Worm (Caenorhabditis elegans) whole organism, late embryonic: ENCODE data around the gene srw-100.

Experiments
- C38D4.7 ChIP-seq: fragments of 200-800 bp; sonication (Bioruptor generic); optimal IDR thresholded peaks from 2 replicates; lab custom pipeline; 2018; ENCODE audit warnings: mild to moderate bottlenecking, missing genetic modification characterization, moderate library complexity, missing compliant biosample characterization
- ama-1 ChIP-seq: fragments of 150-350 bp; optimal IDR thresholded peaks from 2 replicates; lab custom pipeline; 2014
- ceh-14 ChIP-seq: sonication (generic microtip); optimal IDR thresholded peaks from 2 replicates; lab custom pipeline; 2016; ENCODE audit warnings: missing genotype, missing genetic modification characterization, missing compliant biosample characterization
- ceh-34 ChIP-seq: sonication (generic microtip); optimal IDR thresholded peaks from 2 replicates; lab custom pipeline; 2016; ENCODE audit warnings: mild to moderate bottlenecking, missing genetic modification characterization, missing compliant biosample characterization
- elt-2 ChIP-seq: sonication (generic microtip); optimal IDR thresholded peaks from 2 replicates; lab custom pipeline; 2016; ENCODE audit warnings: missing genetic modification reagents, missing genetic modification characterization, missing compliant biosample characterization
- ets-4 ChIP-seq: sonication (generic microtip); optimal IDR thresholded peaks from 2 replicates; lab custom pipeline; 2016; ENCODE audit warnings: missing genetic modification characterization, missing compliant biosample characterization
- eyg-1 ChIP-seq: sonication (generic microtip); optimal IDR thresholded peaks from 2 replicates; lab custom pipeline; 2016; ENCODE audit warnings: missing genotype, missing genetic modification characterization, missing compliant biosample characterization
- mec-3 ChIP-seq: sonication (generic microtip); optimal IDR thresholded peaks from 2 replicates; lab custom pipeline; 2016; ENCODE audit warnings: borderline replicate concordance, missing genetic modification characterization, missing compliant biosample characterization
- pax-1 ChIP-seq: fragments of 150-350 bp; optimal IDR thresholded peaks from 2 replicates; lab custom pipeline; 2014; ENCODE audit warnings: missing biosample characterization, missing genetic modification characterization
- pqm-1 ChIP-seq: sonication (generic microtip); optimal IDR thresholded peaks from 2 replicates; lab custom pipeline; 2016; ENCODE audit warnings: missing genetic modification characterization, missing compliant biosample characterization

ce11 chrV:1721966-1722365 lies 11.0 kb downstream of the srw-100 start, which contains the start of gene srw-101:
- TF ChIP-seq mec-3 (no peak), pax-1 (no peak), pqm-1 (no peak), ets-4 (tag; lab: Kevin White, UChicago) (no peak), ceh-14 (no peak), C38D4.7 (GFP tag; lab: Kevin White, UChicago) (no peak), elt-2 (tag; lab: Kevin White, UChicago) (no peak), ama-1 (lab: Kevin White, UChicago) (no peak), eyg-1 (tag; lab: Kevin White, UChicago) (no peak), ceh-34 (tag; lab: Kevin White, UChicago) (no peak)
